Fruit fly (Drosophila melanogaster) whole organism, embryonic: ENCODE data around the gene IntS2.

Experiments used
- B-H2 ChIP-seq: fragments of 200-800 bp; sonication (Bioruptor generic); optimal IDR thresholded peaks from 2 replicates; lab custom pipeline; 2018; ENCODE audit warnings: missing biosample characterization, mild to moderate bottlenecking, missing genetic modification characterization
- BtbVII ChIP-seq: fragments of 200-800 bp; sonication (Bioruptor generic); optimal IDR thresholded peaks from 3 replicates; lab custom pipeline; 2017; ENCODE audit warnings: missing biosample characterization, mild to moderate bottlenecking, missing genetic modification characterization
- CG10147 ChIP-seq: fragments of 200-800 bp; sonication (Bioruptor generic); optimal IDR thresholded peaks from 2 replicates; lab custom pipeline; 2019; ENCODE audit warnings: missing biosample characterization, mild to moderate bottlenecking, missing genetic modification characterization, moderate library complexity
- CG11085 ChIP-seq: fragments of 200-800 bp; sonication (Bioruptor generic); IDR thresholded peaks from 2 replicates; pipeline ENCODE4 v1.3.6; 2022; ENCODE audit warnings: missing biosample characterization, missing genetic modification characterization
- CG12236 ChIP-seq: fragments of 200-800 bp; sonication (Bioruptor generic); optimal IDR thresholded peaks from 2 replicates; lab custom pipeline; 2016; ENCODE audit warnings: missing biosample characterization, missing genetic modification characterization
- CG14014 ChIP-seq: fragments of 200-800 bp; sonication (Bioruptor generic); IDR thresholded peaks from 2 replicates; pipeline ENCODE4 v1.3.6; 2022; ENCODE audit warnings: missing biosample characterization, missing genetic modification characterization
- CG15514 ChIP-seq: fragments of 200-800 bp; sonication (Bioruptor generic); optimal IDR thresholded peaks from 3 replicates; lab custom pipeline; 2017; ENCODE audit warnings: missing biosample characterization, missing genetic modification characterization, mild to moderate bottlenecking, moderate library complexity, missing genetic modification reagents
- CG2889 ChIP-seq: fragments of 200-800 bp; sonication (Bioruptor generic); IDR thresholded peaks from 3 replicates; pipeline ENCODE4 v1.3.6; 2022; ENCODE audit warnings: missing biosample characterization, missing genetic modification characterization
- CG31365 ChIP-seq: fragments of 200-800 bp; sonication (Bioruptor generic); optimal IDR thresholded peaks from 2 replicates; lab custom pipeline; 2018; ENCODE audit warnings: missing biosample characterization, mild to moderate bottlenecking, missing genetic modification characterization
- CG5180 ChIP-seq: fragments of 200-800 bp; sonication (Bioruptor generic); optimal IDR thresholded peaks from 3 replicates; lab custom pipeline; 2017; ENCODE audit warnings: missing biosample characterization, missing genetic modification characterization, mild to moderate bottlenecking, moderate library complexity, missing genetic modification reagents
- CG5245 ChIP-seq: fragments of 200-800 bp; sonication (Bioruptor generic); optimal IDR thresholded peaks from 3 replicates; lab custom pipeline; 2016; ENCODE audit warnings: missing biosample characterization, missing genetic modification characterization
- CG5953 ChIP-seq: fragments of 200-800 bp; sonication (Bioruptor generic); IDR thresholded peaks from 2 replicates; pipeline ENCODE4 v1.3.6; 2022; ENCODE audit warnings: missing biosample characterization, missing genetic modification characterization
- CG6813 ChIP-seq: fragments of 200-800 bp; sonication (Bioruptor generic); optimal IDR thresholded peaks from 2 replicates; lab custom pipeline; 2017; ENCODE audit warnings: missing biosample characterization, missing genetic modification characterization, mild to moderate bottlenecking, moderate library complexity, missing genetic modification reagents
- CG7745 ChIP-seq: fragments of 200-800 bp; sonication (Bioruptor generic); optimal IDR thresholded peaks from 2 replicates; lab custom pipeline; 2018; ENCODE audit warnings: missing biosample characterization, mild to moderate bottlenecking, missing genetic modification characterization, moderate library complexity
- CG7839 ChIP-seq: fragments of 200-800 bp; sonication (Bioruptor generic); optimal IDR thresholded peaks from 3 replicates; lab custom pipeline; 2018; ENCODE audit warnings: missing biosample characterization, mild to moderate bottlenecking, missing genetic modification characterization, moderate library complexity
- CG8765 ChIP-seq: fragments of 200-800 bp; sonication (Bioruptor generic); IDR thresholded peaks from 2 replicates; pipeline ENCODE4 v1.3.6; 2022; ENCODE audit warnings: missing biosample characterization, missing genetic modification characterization
- CG9215 ChIP-seq: fragments of 200-800 bp; sonication (Bioruptor generic); IDR thresholded peaks from 2 replicates; pipeline ENCODE4 v1.3.6; 2022; ENCODE audit warnings: missing biosample characterization, missing genetic modification characterization
- CHES-1-like ChIP-seq: fragments of 200-800 bp; sonication (Bioruptor generic); optimal IDR thresholded peaks from 2 replicates; lab custom pipeline; 2016; ENCODE audit warnings: missing biosample characterization, missing genetic modification characterization
- D ChIP-seq, 2 experiments: fragments of 200-800 bp in 1 of 2; fragments of >200 bp in 1 of 2; sonication (Bioruptor generic) in 1 of 2; optimal IDR thresholded peaks; 2 replicates in 1 of 2; 3 replicates in 1 of 2; lab custom pipeline; 2017; ENCODE audit warnings: mild to moderate bottlenecking in 1 of 2, missing biosample characterization in 1 of 2, missing genetic modification characterization in 1 of 2, missing genetic modification reagents in 1 of 2
- Dll ChIP-seq: fragments of 200-800 bp; sonication (Bioruptor generic); IDR thresholded peaks from 4 replicates; pipeline ENCODE4 v1.3.6; 2022; ENCODE audit warnings: missing biosample characterization, missing genetic modification characterization; ENCODE audit not compliant: partially characterized antibody
- ERR ChIP-seq: fragments of 200-800 bp; sonication (Bioruptor generic); optimal IDR thresholded peaks from 2 replicates; lab custom pipeline; 2016; ENCODE audit warnings: missing biosample characterization, missing genetic modification characterization
- Eip74EF ChIP-seq, 2 experiments: fragments of 200-800 bp in 1 of 2; fragments of >200 bp in 1 of 2; sonication (Bioruptor generic) in 1 of 2; optimal IDR thresholded peaks; 2 replicates each; lab custom pipeline; 2017 to 2019; ENCODE audit warnings: missing biosample characterization in 2 of 2, missing genetic modification characterization in 2 of 2, mild to moderate bottlenecking in 1 of 2, moderate library complexity in 1 of 2
- HLH4C ChIP-seq: fragments of 200-800 bp; sonication (Bioruptor generic); IDR thresholded peaks from 3 replicates; pipeline ENCODE4 v1.3.6; 2022; ENCODE audit warnings: missing biosample characterization, missing genetic modification characterization; ENCODE audit not compliant: partially characterized antibody
- Hey ChIP-seq: fragments of 200-800 bp; sonication (Bioruptor generic); optimal IDR thresholded peaks from 3 replicates; lab custom pipeline; 2018; ENCODE audit warnings: missing biosample characterization, mild to moderate bottlenecking, missing genetic modification characterization
- NFAT ChIP-seq: fragments of 200-800 bp; sonication (Bioruptor generic); IDR thresholded peaks from 2 replicates; pipeline ENCODE4 v1.3.6; 2022; ENCODE audit warnings: missing biosample characterization, missing genetic modification characterization
- Ptx1 ChIP-seq: fragments of 200-800 bp; sonication (Bioruptor generic); IDR thresholded peaks from 2 replicates; pipeline ENCODE4 v1.3.6; 2022; ENCODE audit warnings: missing biosample characterization, missing genetic modification characterization
- Rx ChIP-seq: fragments of 200-800 bp; sonication (Bioruptor generic); IDR thresholded peaks from 2 replicates; pipeline ENCODE4 v1.3.6; 2022; ENCODE audit warnings: missing biosample characterization, missing genetic modification characterization
- Side ChIP-seq: fragments of 200-800 bp; sonication (Bioruptor generic); optimal IDR thresholded peaks from 2 replicates; lab custom pipeline; 2016; ENCODE audit warnings: missing biosample characterization, missing genetic modification characterization
- Sin3A ChIP-seq: fragments of >200 bp; optimal IDR thresholded peaks from 2 replicates; lab custom pipeline; 2018
- Sox100B ChIP-seq: fragments of 200-800 bp; sonication (Bioruptor generic); optimal IDR thresholded peaks from 3 replicates; lab custom pipeline; 2018; ENCODE audit warnings: missing biosample characterization, mild to moderate bottlenecking, missing genetic modification characterization
- ap ChIP-seq: fragments of 200-800 bp; sonication (Bioruptor generic); IDR thresholded peaks from 2 replicates; pipeline ENCODE4 v1.3.6; 2022; ENCODE audit warnings: missing biosample characterization, missing genetic modification characterization
- ato ChIP-seq: fragments of 200-800 bp; sonication (Bioruptor generic); IDR thresholded peaks from 2 replicates; pipeline ENCODE4 v1.3.6; 2022; ENCODE audit warnings: missing biosample characterization, missing genetic modification characterization; ENCODE audit not compliant: partially characterized antibody
- fd96Cb ChIP-seq: fragments of 200-800 bp; sonication (Bioruptor generic); optimal IDR thresholded peaks from 2 replicates; lab custom pipeline; 2018; ENCODE audit warnings: missing biosample characterization, mild to moderate bottlenecking, missing genetic modification characterization, moderate library complexity
- gce ChIP-seq: fragments of 200-800 bp; sonication (Bioruptor generic); IDR thresholded peaks from 3 replicates; pipeline ENCODE4 v1.3.6; 2022; ENCODE audit warnings: missing biosample characterization, missing genetic modification characterization
- gsb-n ChIP-seq: fragments of 200-800 bp; sonication (Bioruptor generic); optimal IDR thresholded peaks from 3 replicates; lab custom pipeline; 2018; ENCODE audit warnings: missing biosample characterization, mild to moderate bottlenecking, missing genetic modification characterization
- h ChIP-seq: fragments of >200 bp; optimal IDR thresholded peaks from 2 replicates; lab custom pipeline; 2017
- nau ChIP-seq: fragments of 200-800 bp; sonication (Bioruptor generic); optimal IDR thresholded peaks from 3 replicates; lab custom pipeline; 2017; ENCODE audit warnings: missing biosample characterization, mild to moderate bottlenecking, missing genetic modification characterization, missing genetic modification reagents
- onecut ChIP-seq: fragments of 200-800 bp; sonication (Bioruptor generic); IDR thresholded peaks from 2 replicates; pipeline ENCODE4 v1.3.6; 2022; ENCODE audit warnings: missing biosample characterization, missing genetic modification characterization
- pita ChIP-seq: fragments of 200-800 bp; sonication (Bioruptor generic); optimal IDR thresholded peaks from 2 replicates; lab custom pipeline; 2017; ENCODE audit warnings: missing biosample characterization, mild to moderate bottlenecking, missing genetic modification characterization
- prd ChIP-seq, 3 experiments: fragments of >200 bp in 2 of 3; fragments of 200-800 bp in 1 of 3; sonication (Bioruptor generic) in 1 of 3; optimal IDR thresholded peaks in 2 of 3; IDR thresholded peaks in 1 of 3; 2 replicates in 2 of 3; 3 replicates in 1 of 3; pipeline versions ENCODE4 v1.3.6 to Lab custom; 2017 to 2022; ENCODE audit warnings: missing biosample characterization in 1 of 3, missing genetic modification characterization in 1 of 3
- psq ChIP-seq: fragments of 200-800 bp; sonication (Bioruptor generic); optimal IDR thresholded peaks from 2 replicates; lab custom pipeline; 2017; ENCODE audit warnings: missing biosample characterization, missing genetic modification characterization
- repo ChIP-seq: fragments of 200-800 bp; sonication (Bioruptor generic); optimal IDR thresholded peaks from 2 replicates; lab custom pipeline; 2016; ENCODE audit warnings: missing biosample characterization, missing genetic modification characterization
- rib ChIP-seq: fragments of 200-800 bp; sonication (Bioruptor generic); IDR thresholded peaks from 2 replicates; pipeline ENCODE4 v1.3.6; 2022; ENCODE audit warnings: missing biosample characterization, missing genetic modification characterization
- schlank ChIP-seq: fragments of 200-800 bp; sonication (Bioruptor generic); optimal IDR thresholded peaks from 2 replicates; lab custom pipeline; 2018; ENCODE audit warnings: missing biosample characterization, mild to moderate bottlenecking, missing genetic modification characterization
- shn ChIP-seq: fragments of 200-800 bp; sonication (Bioruptor generic); optimal IDR thresholded peaks from 3 replicates; lab custom pipeline; 2016; ENCODE audit warnings: missing biosample characterization, missing genetic modification characterization
- slbo ChIP-seq: fragments of 200-800 bp; sonication (Bioruptor generic); IDR thresholded peaks from 2 replicates; pipeline ENCODE4 v1.3.6; 2022; ENCODE audit warnings: missing biosample characterization, missing genetic modification characterization
- tll ChIP-seq, 2 experiments: fragments of 200-800 bp in 1 of 2; fragments of >200 bp in 1 of 2; sonication (Bioruptor generic) in 1 of 2; optimal IDR thresholded peaks; 2 replicates each; lab custom pipeline; 2017 to 2019; ENCODE audit warnings: missing biosample characterization in 2 of 2, missing genetic modification characterization in 2 of 2, mild to moderate bottlenecking in 1 of 2, moderate library complexity in 1 of 2
- tup ChIP-seq: fragments of 200-800 bp; sonication (Bioruptor generic); optimal IDR thresholded peaks from 2 replicates; lab custom pipeline; 2016; ENCODE audit warnings: missing biosample characterization, mild to moderate bottlenecking, missing genetic modification characterization, moderate library complexity
- vfl ChIP-seq: fragments of 200-800 bp; sonication (Bioruptor generic); optimal IDR thresholded peaks from 2 replicates; lab custom pipeline; 2016; ENCODE audit warnings: missing biosample characterization, missing genetic modification characterization

IntS2 gene

DNA sequence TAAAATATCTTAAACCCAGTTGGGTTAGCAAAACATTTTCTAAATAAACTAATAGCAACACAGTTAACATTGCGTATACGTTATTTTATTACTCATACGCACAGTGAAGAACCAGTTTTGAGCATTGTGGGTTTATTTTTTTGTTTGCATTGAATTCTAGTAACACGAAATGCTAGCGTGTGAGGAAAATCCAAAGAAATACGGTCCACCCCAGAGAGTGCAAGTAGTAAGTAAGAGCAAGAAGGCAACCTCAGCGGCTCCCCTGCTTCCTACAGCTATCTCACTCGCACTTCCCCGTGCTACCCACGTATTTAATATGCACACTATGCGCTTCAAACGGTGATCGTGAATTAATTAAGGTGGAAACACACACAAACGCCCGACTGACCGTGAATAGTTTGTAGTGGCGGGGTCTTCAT, 31.6 kb downstream of the IntS2 start (continued):
- TF ChIP-seq fd96Cb (tag; lab: Kevin White, UChicago) (peak; percentile 83), CHES-1-like (GFP tag; lab: Kevin White, UChicago) (peak; percentile 81), CG12236 (GFP tag; lab: Kevin White, UChicago) (peak; percentile 65), vfl (peak; percentile 75), D (optimal IDR thresholded peaks at IDR 0.05; lab: Kevin White, UChicago) (no peak), D (GFP tag; optimal IDR thresholded peaks at IDR 0.05; lab: Kevin White, UChicago) (peak; percentile 77), schlank (peak; percentile 75), slbo (GFP tag; lab: Robert Waterston, UW) (peak; percentile 75), ERR (GFP tag; lab: Kevin White, UChicago) (peak; percentile 65), CG7839 (peak; percentile 91), Sox100B (GFP tag; lab: Kevin White, UChicago) (peak; percentile 91), gsb-n (tag; lab: Kevin White, UChicago) (peak; percentile 60), ap (peak; percentile 54; the same call in 1 of the 2 replicates), B-H2 (GFP tag; lab: Kevin White, UChicago) (peak; percentile 57), Side (GFP tag; lab: Kevin White, UChicago) (peak; percentile 74), onecut (GFP tag; lab: Robert Waterston, UW) (peak; percentile 75), CG9215 (GFP tag; lab: Robert Waterston, UW) (peak; percentile 62), rib (peak; percentile 40; the same call in 1 of the 2 replicates), shn (GFP tag; lab: Kevin White, UChicago) (peak; percentile 70), gce (peak; percentile 51; the same call in 1 of the 3 replicates), CG5245 (GFP tag; lab: Kevin White, UChicago) (peak; percentile 74), CG14014 (peak; percentile 86), CG6813 (GFP tag; lab: Kevin White, UChicago) (peak; percentile 82), CG5180 (GFP tag; lab: Kevin White, UChicago) (peak; percentile 84), CG15514 (GFP tag; lab: Kevin White, UChicago) (peak; percentile 84), BtbVII (GFP tag; lab: Kevin White, UChicago) (peak; percentile 94), h (lab: Kevin White, UChicago) (no peak), psq (GFP tag; lab: Kevin White, UChicago) (peak; percentile 21), CG31365 (tag; lab: Kevin White, UChicago) (peak; percentile 74), Rx (GFP tag; lab: Robert Waterston, UW) (peak; percentile 32; the same call in 1 of the 2 replicates), tll (GFP tag; optimal IDR thresholded peaks at IDR 0.05; lab: Kevin White, UChicago) (no peak), tup (GFP tag; lab: Kevin White, UChicago) (no peak), Hey (peak; percentile 70), CG8765 (GFP tag; lab: Robert Waterston, UW) (peak; percentile 16; the same call in 1 of the 2 replicates), CG7745 (tag; lab: Kevin White, UChicago) (no peak), nau (GFP tag; lab: Kevin White, UChicago) (peak; percentile 90), Sin3A (lab: Kevin White, UChicago) (no peak), CG10147 (GFP tag; lab: Kevin White, UChicago) (peak; percentile 87), CG11085 (GFP tag; lab: Robert Waterston, UW) (peak; percentile 44; the same call in 1 of the 2 replicates), HLH4C (no peak), Ptx1 (GFP tag; lab: Robert Waterston, UW) (peak; percentile 85), CG5953 (GFP tag; lab: Robert Waterston, UW) (peak; percentile 70; the same call in 1 of the 2 replicates), NFAT (GFP tag; lab: Robert Waterston, UW) (peak; percentile 39; the same call in 1 of the 2 replicates), CG2889 (GFP tag; lab: Robert Waterston, UW) (0 out of 3 replicates have a peak, but pooled peaks have one; percentile 52), prd (optimal IDR thresholded peaks at IDR 0.05; lab: Kevin White, UChicago) (no peak), prd (GFP tag; IDR thresholded peaks at IDR 0.05; lab: Robert Waterston, UW) (peak; percentile 77), Dll (GFP tag; lab: Robert Waterston, UW) (no peak), ato (GFP tag; lab: Robert Waterston, UW) (no peak), pita (GFP tag; lab: Kevin White, UChicago) (no peak), repo (GFP tag; lab: Kevin White, UChicago) (peak; percentile 70), Eip74EF (GFP tag; optimal IDR thresholded peaks at IDR 0.05; lab: Kevin White, UChicago) (peak; percentile 0 to 100)
